Worm (Caenorhabditis elegans) whole organism, mixed stage, embryonic: ENCODE measurements around the gene oac-29.

Experiments used
- blmp-1 ChIP-seq: fragments of 150-350 bp; optimal IDR thresholded peaks from 2 replicates; lab custom pipeline; 2014; ENCODE audit warnings: missing biosample characterization, missing genetic modification characterization
- ceh-39 ChIP-seq: fragments of 150-350 bp; optimal IDR thresholded peaks from 2 replicates; lab custom pipeline; 2014; ENCODE audit warnings: missing biosample characterization, missing genetic modification characterization
- flh-1 ChIP-seq: fragments of 200-800 bp; sonication (Bioruptor generic); optimal IDR thresholded peaks from 2 replicates; lab custom pipeline; 2018; ENCODE audit warnings: mild to moderate bottlenecking, missing genetic modification characterization, moderate library complexity, missing compliant biosample characterization
- ham-2 ChIP-seq: fragments of 200-800 bp; sonication (Bioruptor generic); optimal IDR thresholded peaks from 2 replicates; lab custom pipeline; 2018; ENCODE audit warnings: mild to moderate bottlenecking, missing genetic modification characterization, missing compliant biosample characterization
- lin-13 ChIP-seq: fragments of 150-350 bp; optimal IDR thresholded peaks from 2 replicates; lab custom pipeline; 2014; ENCODE audit warnings: missing biosample characterization, missing genetic modification characterization
- lin-32 ChIP-seq: fragments of 200-800 bp; sonication (Bioruptor generic); optimal IDR thresholded peaks from 2 replicates; lab custom pipeline; 2018; ENCODE audit warnings: mild to moderate bottlenecking, missing genetic modification characterization, missing compliant biosample characterization
- mep-1 ChIP-seq: fragments of 150-350 bp; optimal IDR thresholded peaks from 2 replicates; lab custom pipeline; 2017; ENCODE audit warnings: missing biosample characterization, missing genetic modification reagents, missing genetic modification characterization, inconsistent platforms
- nhr-12 ChIP-seq: fragments of 150-350 bp; optimal IDR thresholded peaks from 2 replicates; lab custom pipeline; 2014; ENCODE audit warnings: missing biosample characterization, missing genetic modification characterization
- snpc-4 ChIP-seq: fragments of 150-350 bp; optimal IDR thresholded peaks from 2 replicates; lab custom pipeline; 2014; ENCODE audit warnings: missing biosample characterization, missing genetic modification characterization
- sptf-1 ChIP-seq: sonication (generic microtip); optimal IDR thresholded peaks from 2 replicates; lab custom pipeline; 2017; ENCODE audit warnings: mild to moderate bottlenecking, missing genetic modification characterization, moderate library complexity, missing compliant biosample characterization
- unc-62 ChIP-seq: fragments of 150-350 bp; optimal IDR thresholded peaks from 2 replicates; lab custom pipeline; 2014; ENCODE audit warnings: missing biosample characterization, missing genetic modification reagents, missing genetic modification characterization

DNA sequence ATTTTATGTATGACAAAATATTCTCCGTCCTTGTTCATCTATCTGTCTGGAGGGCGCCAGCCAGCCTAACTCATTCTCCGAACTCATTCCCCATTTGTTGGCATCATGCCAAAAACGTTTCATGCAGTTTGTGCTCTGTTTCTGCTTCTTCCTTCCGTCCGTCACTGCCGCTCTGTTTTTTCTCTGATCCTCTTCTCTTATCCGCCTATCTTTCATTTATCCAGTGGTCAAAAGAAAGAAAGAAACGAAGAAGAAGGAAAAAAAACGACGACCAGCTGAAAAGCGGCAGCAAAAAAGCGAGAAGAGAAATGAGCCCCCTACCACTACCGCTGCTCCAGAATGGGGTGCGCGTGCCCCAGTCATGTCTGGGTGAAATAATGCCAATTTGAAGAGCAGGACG lies 27.5 kb upstream of the oac-29 start:
- TF ChIP-seq blmp-1 (tag; lab: Kevin White, UChicago): no peak
- no peak for TF ChIP-seq mep-1
- TF ChIP-seq unc-62 (GFP tag; lab: Kevin White, UChicago): no peak
- no peak for TF ChIP-seq ham-2
- no peak for TF ChIP-seq lin-32 (GFP tag; lab: Kevin White, UChicago)
- no peak for TF ChIP-seq sptf-1 (tag; lab: Kevin White, UChicago)
- TF ChIP-seq flh-1: no peak
- TF ChIP-seq ceh-39: no peak
- TF ChIP-seq lin-13: no peak
- no peak for TF ChIP-seq snpc-4 (tag; lab: Kevin White, UChicago)
- TF ChIP-seq nhr-12 (tag; lab: Kevin White, UChicago): no peak
